Worm (Caenorhabditis elegans): Measurements from ENCODE around the gene CC8.3.

- TF ChIP-seq unc-39 (tag; optimal IDR thresholded peaks at IDR 0.05): no peak
- TF ChIP-seq elt-1 (tag; optimal IDR thresholded peaks at IDR 0.05): no peak
- TF ChIP-seq fkh-10 (GFP tag; optimal IDR thresholded peaks at IDR 0.05): no peak
- no peak for TF ChIP-seq pqm-1 (tag; optimal IDR thresholded peaks at IDR 0.05)
- no peak for TF ChIP-seq tbx-2 (tag; optimal IDR thresholded peaks at IDR 0.05)
- TF ChIP-seq sea-2 (GFP tag; optimal IDR thresholded peaks at IDR 0.05): no peak
- TF ChIP-seq ztf-11 (tag; optimal IDR thresholded peaks at IDR 0.05): no peak
- no peak for TF ChIP-seq snpc-4 (tag; optimal IDR thresholded peaks at IDR 0.05)
- TF ChIP-seq ztf-4 (tag; optimal IDR thresholded peaks at IDR 0.05): no peak
- TF ChIP-seq mdl-1 (tag; optimal IDR thresholded peaks at IDR 0.05): no peak
Measured at ce11 chrIV:3624597-3624996, 17.5 kb downstream of the CC8.3 start, which contains the start of the genes cha-1 and unc-17.
